Fruit fly (Drosophila melanogaster) whole organism, prepupa: ENCODE measurements around the gene APC4.

Experiments
- Blimp-1 ChIP-seq: fragments of 200-800 bp; sonication (Bioruptor generic); optimal IDR thresholded peaks from 3 replicates; lab custom pipeline; 2017; ENCODE audit warnings: missing biosample characterization, missing genetic modification characterization, mild to moderate bottlenecking, moderate library complexity, missing genetic modification reagents
- CG10631 ChIP-seq: fragments of 200-800 bp; sonication (Bioruptor generic); optimal IDR thresholded peaks from 2 replicates; lab custom pipeline; 2016; ENCODE audit warnings: missing biosample characterization, missing genetic modification characterization
- CG10669 ChIP-seq: fragments of 200-800 bp; sonication (Bioruptor generic); optimal IDR thresholded peaks from 3 replicates; lab custom pipeline; 2018; ENCODE audit warnings: missing biosample characterization, mild to moderate bottlenecking, missing genetic modification characterization, moderate library complexity
- CG11762 ChIP-seq: fragments of 200-800 bp; sonication (Bioruptor generic); optimal IDR thresholded peaks from 3 replicates; lab custom pipeline; 2016; ENCODE audit warnings: missing biosample characterization, missing genetic modification characterization; ENCODE audit not compliant: insufficient read depth
- CG15336 ChIP-seq: fragments of 200-800 bp; sonication (Bioruptor generic); IDR thresholded peaks from 2 replicates; pipeline ENCODE4 v1.3.6; 2022; ENCODE audit warnings: missing biosample characterization, missing genetic modification characterization
- CG16779 ChIP-seq: fragments of 200-800 bp; sonication (Bioruptor generic); optimal IDR thresholded peaks from 3 replicates; lab custom pipeline; 2017; ENCODE audit warnings: missing biosample characterization, mild to moderate bottlenecking, missing genetic modification characterization
- CG31627 ChIP-seq: fragments of 200-800 bp; sonication (Bioruptor generic); optimal IDR thresholded peaks from 3 replicates; lab custom pipeline; 2016; ENCODE audit warnings: missing biosample characterization, missing genetic modification characterization
- CG32006 ChIP-seq: fragments of 200-800 bp; sonication (Bioruptor generic); optimal IDR thresholded peaks from 3 replicates; lab custom pipeline; 2017; ENCODE audit warnings: missing biosample characterization, mild to moderate bottlenecking, missing genetic modification characterization
- CG34406 ChIP-seq: fragments of 200-800 bp; sonication (Bioruptor generic); optimal IDR thresholded peaks from 3 replicates; lab custom pipeline; 2016; ENCODE audit warnings: missing biosample characterization, missing genetic modification characterization
- CG6163 ChIP-seq: fragments of 200-800 bp; sonication (Bioruptor generic); IDR thresholded peaks from 3 replicates; pipeline ENCODE4 v1.3.6; 2022; ENCODE audit warnings: missing biosample characterization, missing genetic modification characterization
- CG6276 ChIP-seq: fragments of 200-800 bp; sonication (Bioruptor generic); optimal IDR thresholded peaks from 2 replicates; lab custom pipeline; 2017; ENCODE audit warnings: missing biosample characterization, mild to moderate bottlenecking, missing genetic modification characterization
- CG6792 ChIP-seq: fragments of 200-800 bp; sonication (Bioruptor generic); optimal IDR thresholded peaks from 3 replicates; lab custom pipeline; 2016; ENCODE audit warnings: missing biosample characterization, missing genetic modification characterization
- CG7368 ChIP-seq: fragments of 200-800 bp; sonication (Bioruptor generic); optimal IDR thresholded peaks from 3 replicates; lab custom pipeline; 2016; ENCODE audit warnings: missing biosample characterization, missing genetic modification characterization
- CG8119 ChIP-seq: fragments of 200-800 bp; sonication (Bioruptor generic); IDR thresholded peaks from 3 replicates; pipeline ENCODE4 v1.3.6; 2022; ENCODE audit warnings: missing biosample characterization, missing genetic modification characterization
- CG8319 ChIP-seq: fragments of 200-800 bp; sonication (Bioruptor generic); optimal IDR thresholded peaks from 3 replicates; lab custom pipeline; 2016; ENCODE audit warnings: missing biosample characterization, missing genetic modification characterization
- Eip78C ChIP-seq: fragments of 200-800 bp; sonication (Bioruptor generic); peaks from one replicate; lab custom pipeline; 2016; ENCODE audit warnings: missing biosample characterization, missing genetic modification characterization
- Ets21C ChIP-seq: fragments of 200-800 bp; sonication (Bioruptor generic); optimal IDR thresholded peaks from 3 replicates; lab custom pipeline; 2016; ENCODE audit warnings: missing biosample characterization, missing genetic modification characterization
- Ets96B ChIP-seq: fragments of 200-800 bp; optimal IDR thresholded peaks from 2 replicates; lab custom pipeline; 2019; ENCODE audit warnings: missing biosample characterization, mild to moderate bottlenecking, missing genetic modification characterization, moderate library complexity
- Hr38 ChIP-seq: sonication (Bioruptor generic); optimal IDR thresholded peaks from 2 replicates; lab custom pipeline; 2016; ENCODE audit warnings: missing biosample characterization, missing genetic modification characterization
- Hr4 ChIP-seq: fragments of 200-800 bp; sonication (Bioruptor generic); optimal IDR thresholded peaks from 3 replicates; lab custom pipeline; 2016; ENCODE audit warnings: missing biosample characterization, missing genetic modification characterization
- Lpt ChIP-seq: fragments of 200-800 bp; sonication (Bioruptor generic); optimal IDR thresholded peaks from 3 replicates; lab custom pipeline; 2016; ENCODE audit warnings: missing biosample characterization, missing genetic modification characterization
- Met ChIP-seq: fragments of 200-800 bp; sonication (Bioruptor generic); optimal IDR thresholded peaks from 3 replicates; lab custom pipeline; 2016; ENCODE audit warnings: missing biosample characterization, missing genetic modification characterization
- Smox ChIP-seq: fragments of 200-800 bp; sonication (Bioruptor generic); optimal IDR thresholded peaks from 3 replicates; lab custom pipeline; 2016; ENCODE audit warnings: missing biosample characterization, missing genetic modification characterization
- Sox102F ChIP-seq: fragments of 200-800 bp; sonication (Bioruptor generic); optimal IDR thresholded peaks from 2 replicates; lab custom pipeline; 2016; ENCODE audit warnings: missing biosample characterization, mild to moderate bottlenecking, missing genetic modification characterization
- Sox14 ChIP-seq: fragments of 200-800 bp; sonication (Bioruptor generic); optimal IDR thresholded peaks from 3 replicates; lab custom pipeline; 2016; ENCODE audit warnings: missing biosample characterization, missing genetic modification characterization
- achi ChIP-seq: fragments of 200-800 bp; sonication (Bioruptor generic); optimal IDR thresholded peaks from 3 replicates; lab custom pipeline; 2016; ENCODE audit warnings: missing biosample characterization, missing genetic modification characterization
- acj6 ChIP-seq: fragments of 200-800 bp; sonication (Bioruptor generic); optimal IDR thresholded peaks from 3 replicates; lab custom pipeline; 2016; ENCODE audit warnings: missing biosample characterization, missing genetic modification characterization
- cyc ChIP-seq: fragments of 200-800 bp; sonication (Bioruptor generic); optimal IDR thresholded peaks from 3 replicates; lab custom pipeline; 2016; ENCODE audit warnings: missing biosample characterization, missing genetic modification characterization
- dac ChIP-seq: fragments of 200-800 bp; sonication (Bioruptor generic); optimal IDR thresholded peaks from 2 replicates; lab custom pipeline; 2017; ENCODE audit warnings: missing biosample characterization, mild to moderate bottlenecking, missing genetic modification characterization
- eg ChIP-seq: fragments of 200-800 bp; sonication (Bioruptor generic); IDR thresholded peaks from 3 replicates; pipeline ENCODE4 v1.3.6; 2022; ENCODE audit warnings: missing biosample characterization, missing genetic modification characterization
- fd85E ChIP-seq: fragments of 200-800 bp; sonication (Bioruptor generic); optimal IDR thresholded peaks from 3 replicates; lab custom pipeline; 2016; ENCODE audit warnings: missing biosample characterization, missing genetic modification characterization
- net ChIP-seq: fragments of 200-800 bp; sonication (Bioruptor generic); optimal IDR thresholded peaks from 3 replicates; lab custom pipeline; 2016; ENCODE audit warnings: missing biosample characterization, missing genetic modification characterization
- salr ChIP-seq, 2 experiments: fragments of 200-800 bp; sonication (Bioruptor generic); optimal IDR thresholded peaks; 3 replicates each; lab custom pipeline; 2016 to 2018; ENCODE audit warnings: missing biosample characterization in 2 of 2, missing genetic modification characterization in 2 of 2, mild to moderate bottlenecking in 1 of 2
- spab ChIP-seq: fragments of 200-800 bp; sonication (Bioruptor generic); optimal IDR thresholded peaks from 2 replicates; lab custom pipeline; 2017; ENCODE audit warnings: missing biosample characterization, mild to moderate bottlenecking, missing genetic modification characterization, missing genetic modification reagents
- ss ChIP-seq, 2 experiments: fragments of 200-800 bp; sonication (Bioruptor generic); optimal IDR thresholded peaks; 2 replicates in 1 of 2; 3 replicates in 1 of 2; lab custom pipeline; 2017 to 2018; ENCODE audit warnings: mild to moderate bottlenecking in 2 of 2, missing biosample characterization in 2 of 2, missing genetic modification characterization in 2 of 2, moderate library complexity in 1 of 2
- svp ChIP-seq: fragments of 200-800 bp; sonication (Bioruptor generic); peaks from one replicate; lab custom pipeline; 2016; ENCODE audit warnings: missing biosample characterization, missing genetic modification characterization
- vri ChIP-seq: fragments of 200-800 bp; sonication (Bioruptor generic); optimal IDR thresholded peaks from 3 replicates; lab custom pipeline; 2016; ENCODE audit warnings: missing biosample characterization, mild to moderate bottlenecking, missing genetic modification characterization

Gene APC4

DNA sequence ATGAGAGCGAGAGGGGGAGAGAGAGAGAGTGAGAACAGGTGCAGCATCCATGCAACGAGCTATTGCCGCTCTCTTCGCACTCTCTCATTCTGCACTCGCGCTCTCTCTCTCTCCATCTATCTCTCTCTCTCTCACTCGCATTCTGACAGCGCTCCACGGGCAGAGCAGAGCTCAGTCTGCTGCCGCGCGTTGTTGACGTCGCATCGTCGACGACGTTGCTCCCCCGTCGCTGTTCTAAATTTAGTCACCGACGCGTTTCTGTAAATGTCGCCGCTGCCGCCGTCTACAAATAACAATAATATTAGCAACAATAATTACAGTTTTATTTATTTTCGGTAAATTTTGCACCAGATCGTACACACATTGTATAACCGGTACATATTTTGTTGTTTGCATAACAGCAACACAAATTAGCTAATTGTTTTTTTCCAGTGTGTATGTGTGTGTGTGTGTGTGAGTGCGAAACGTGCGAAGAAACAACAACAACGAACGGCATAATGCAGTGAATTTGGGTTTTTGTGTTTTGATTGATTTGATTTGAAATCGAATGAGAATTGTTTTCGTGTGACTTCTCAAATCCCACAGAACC lies 40.2 kb upstream of the APC4 start (continued):
- no peak for TF ChIP-seq dac (GFP tag; lab: Kevin White, UChicago)
- no peak for TF ChIP-seq spab (GFP tag; lab: Kevin White, UChicago)
- TF ChIP-seq Ets96B = peak; percentile 20
- TF ChIP-seq Hr38 = no peak
- peak; percentile 25 for TF ChIP-seq cyc (GFP tag; lab: Kevin White, UChicago)
- peak; percentile 59 for TF ChIP-seq Met (GFP tag; lab: Kevin White, UChicago)
- TF ChIP-seq Blimp-1 (GFP tag; lab: Kevin White, UChicago) = no peak
- peak; percentile 10 for TF ChIP-seq Ets21C
- peak; percentile 16 for TF ChIP-seq CG16779 (tag; lab: Kevin White, UChicago)
- peak; percentile 27 for TF ChIP-seq CG34406 (GFP tag; lab: Kevin White, UChicago)
- peak; percentile 27 for TF ChIP-seq CG32006 (GFP tag; lab: Kevin White, UChicago)
- TF ChIP-seq salr (GFP tag; optimal IDR thresholded peaks at IDR 0.05; lab: Kevin White, UChicago) = no peak
- peak; percentile 42 for TF ChIP-seq Smox
- peak; percentile 35 for TF ChIP-seq CG10631 (GFP tag; lab: Kevin White, UChicago)
- TF ChIP-seq CG31627 = peak; percentile 20
- peak; percentile 8 to 25 for TF ChIP-seq ss (GFP tag; optimal IDR thresholded peaks at IDR 0.05; lab: Kevin White, UChicago)
- TF ChIP-seq CG7368 (GFP tag; lab: Kevin White, UChicago) = no peak
- TF ChIP-seq CG11762 (GFP tag; lab: Kevin White, UChicago) = no peak
- TF ChIP-seq acj6 = no peak
- peak; percentile 14 for TF ChIP-seq Sox14 (GFP tag; lab: Kevin White, UChicago)
- no peak for TF ChIP-seq Lpt
- peak; percentile 55 for TF ChIP-seq Sox102F (GFP tag; lab: Kevin White, UChicago)
- TF ChIP-seq Hr4 (GFP tag; lab: Kevin White, UChicago) = peak; percentile 22
- TF ChIP-seq CG10669 = peak; percentile 20
- no peak for TF ChIP-seq net

DNA sequence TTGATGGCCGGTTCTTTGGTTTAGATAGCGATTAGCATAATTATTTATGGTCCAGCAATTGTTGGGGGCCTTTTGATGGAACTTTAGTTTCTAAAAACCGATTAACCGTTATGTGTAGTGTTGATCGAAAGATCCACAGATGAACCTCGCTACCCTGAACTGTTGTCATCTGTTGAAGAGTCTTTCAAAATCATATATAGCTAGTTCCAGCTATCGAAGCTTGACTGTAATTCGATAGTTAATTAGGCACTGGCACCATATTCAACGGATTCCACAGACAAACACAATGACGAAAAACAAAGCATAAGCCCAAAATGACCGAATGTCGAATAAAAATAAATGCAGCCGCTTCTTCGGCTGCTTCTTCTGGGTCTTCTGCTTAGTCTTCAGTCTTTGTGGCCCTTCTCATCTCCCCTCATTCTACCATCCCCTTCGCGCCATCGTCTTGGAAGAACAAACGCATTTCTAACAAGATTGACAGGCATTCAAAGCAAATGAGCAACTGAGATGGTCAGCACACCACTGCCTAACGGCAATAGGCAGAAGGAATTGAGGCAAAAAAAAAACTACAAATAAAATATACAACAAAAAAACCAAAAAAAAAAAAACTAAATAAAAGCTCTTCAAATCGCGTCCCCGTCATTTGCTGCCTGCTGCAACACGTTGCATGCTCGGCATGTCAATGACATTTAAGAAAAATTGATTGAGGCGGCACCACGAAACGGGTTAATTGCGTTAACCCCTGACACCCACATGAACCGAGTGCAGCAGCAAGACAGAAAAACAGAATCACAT lies 38.8 kb upstream of the APC4 start:
- TF ChIP-seq CG8119 (GFP tag; lab: Robert Waterston, UW) = peak; percentile 26; the same call in 1 of the 3 replicates
- 0 out of 3 replicates have a peak, but pooled peaks have one; percentile 27 for TF ChIP-seq CG6163 (GFP tag; lab: Robert Waterston, UW)
- TF ChIP-seq CG15336 (GFP tag; lab: Robert Waterston, UW) = peak; percentile 41
- peak; percentile 75 for TF ChIP-seq eg (GFP tag; lab: Robert Waterston, UW)
- TF ChIP-seq Lpt = no peak
- TF ChIP-seq Hr38 = no peak
- no peak for TF ChIP-seq CG16779 (tag; lab: Kevin White, UChicago)
- TF ChIP-seq vri (GFP tag; lab: Kevin White, UChicago) = no peak
- TF ChIP-seq fd85E (GFP tag; lab: Kevin White, UChicago) = no peak
- no peak for TF ChIP-seq cyc (GFP tag; lab: Kevin White, UChicago)
- TF ChIP-seq Sox102F (GFP tag; lab: Kevin White, UChicago) = no peak
- TF ChIP-seq CG34406 (GFP tag; lab: Kevin White, UChicago) = no peak
- TF ChIP-seq CG8319 (GFP tag; lab: Kevin White, UChicago) = no peak
- TF ChIP-seq Ets96B = no peak
- TF ChIP-seq CG6792 (GFP tag; lab: Kevin White, UChicago) = no peak

DNA sequence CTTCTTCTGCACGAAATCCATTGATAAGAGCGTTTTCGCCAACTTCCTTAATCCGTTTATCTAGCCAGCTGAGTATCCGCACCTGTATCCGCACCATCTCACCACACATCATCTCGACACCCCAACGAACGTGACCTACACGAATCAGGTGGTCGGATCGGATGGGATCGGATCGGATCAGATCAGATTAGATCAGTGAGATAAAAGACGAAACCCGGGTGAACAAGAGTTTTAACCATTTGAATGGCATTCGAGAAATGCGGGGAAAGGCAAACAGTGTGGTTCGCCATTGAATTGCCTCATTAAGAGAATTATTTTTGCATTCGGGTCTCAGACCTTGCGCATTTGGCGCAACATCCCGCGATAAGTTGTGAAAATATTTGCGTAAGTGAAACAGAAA lies 37.9 kb upstream of the APC4 start:
- TF ChIP-seq cyc (GFP tag; lab: Kevin White, UChicago) = no peak
- no peak for TF ChIP-seq achi (GFP tag; lab: Kevin White, UChicago)
- TF ChIP-seq CG7368 (GFP tag; lab: Kevin White, UChicago) = no peak
- no peak for TF ChIP-seq net
- TF ChIP-seq CG10631 (GFP tag; lab: Kevin White, UChicago) = no peak
- TF ChIP-seq CG6792 (GFP tag; lab: Kevin White, UChicago) = no peak
- no peak for TF ChIP-seq CG11762 (GFP tag; lab: Kevin White, UChicago)
- TF ChIP-seq Eip78C (GFP tag; lab: Kevin White, UChicago) = peak; percentile 39
- no peak for TF ChIP-seq CG32006 (GFP tag; lab: Kevin White, UChicago)
- no peak for TF ChIP-seq CG6276
- no peak for TF ChIP-seq spab (GFP tag; lab: Kevin White, UChicago)
- no peak for TF ChIP-seq vri (GFP tag; lab: Kevin White, UChicago)
- TF ChIP-seq CG8319 (GFP tag; lab: Kevin White, UChicago) = no peak
- TF ChIP-seq Ets21C = no peak
- TF ChIP-seq svp (GFP tag; lab: Kevin White, UChicago) = peak; percentile 41
